Fruit fly (Drosophila melanogaster): ENCODE data around the gene CG31668.

Gene CG31668

DNA sequence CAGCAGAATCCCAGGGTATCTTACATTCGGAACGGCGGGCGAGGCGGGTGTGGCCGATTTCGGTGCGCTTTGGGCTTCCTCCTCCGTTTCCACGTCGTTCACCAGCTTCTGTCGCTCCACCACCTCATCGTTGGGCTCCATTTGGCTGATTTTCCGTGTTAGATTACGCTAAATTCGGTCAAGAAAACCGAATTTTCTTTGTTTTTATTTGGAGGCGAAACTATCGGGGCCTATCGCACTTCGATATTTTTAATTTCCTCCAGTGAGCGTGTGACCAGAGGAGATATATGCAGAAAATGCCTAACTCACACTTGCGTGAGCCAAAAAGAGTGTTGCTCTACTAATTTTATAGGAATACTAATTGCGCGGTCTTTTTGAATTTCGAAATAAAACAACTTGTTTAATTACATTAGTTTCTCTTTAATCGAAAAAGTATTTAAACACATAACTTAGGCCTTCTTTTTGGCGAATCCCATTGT lies 13.8 kb downstream of the CG31668 start, which contains the start of gene CG10874:
Gene CG10874 (minus strand): TSS at position 264 of the 479 bp plus-strand sequence.
- TF ChIP-seq CG34376 (GFP tag; optimal IDR thresholded peaks at IDR 0.05) (no peak), sna (GFP tag; IDR thresholded peaks at IDR 0.05; ENCODE audit: partially characterized antibody) (no peak), CG4360 (GFP tag; IDR thresholded peaks at IDR 0.05) (no peak), peb (GFP tag; IDR thresholded peaks at IDR 0.05) (no peak), wdn (GFP tag; IDR thresholded peaks at IDR 0.05) (no peak), CG7271 (tag; optimal IDR thresholded peaks at IDR 0.05) (no peak), Hr39 (optimal IDR thresholded peaks at IDR 0.05) (no peak), cwo (GFP tag; optimal IDR thresholded peaks at IDR 0.05) (no peak), CG13894 (tag; optimal IDR thresholded peaks at IDR 0.05) (peak; percentile 66), CG10274 (GFP tag; optimal IDR thresholded peaks at IDR 0.05) (no peak), hth (optimal IDR thresholded peaks at IDR 0.05) (no peak), CrebB (tag; optimal IDR thresholded peaks at IDR 0.05) (peak; percentile 14), BEAF-32 (GFP tag; optimal IDR thresholded peaks at IDR 0.05) (peak; percentile 67), CG14050 (GFP tag; IDR thresholded peaks at IDR 0.05) (no peak), CG16813 (GFP tag; IDR thresholded peaks at IDR 0.05; ENCODE audit: partially characterized antibody) (no peak), CG10147 (GFP tag; optimal IDR thresholded peaks at IDR 0.05) (no peak), Scr (GFP tag; IDR thresholded peaks at IDR 0.05; ENCODE audit: partially characterized antibody) (no peak), CG17802 (tag; optimal IDR thresholded peaks at IDR 0.05) (no peak), CG1603 (tag; optimal IDR thresholded peaks at IDR 0.05) (peak; percentile 72), CG12236 (GFP tag; optimal IDR thresholded peaks at IDR 0.05) (no peak), Dad (GFP tag; optimal IDR thresholded peaks at IDR 0.05) (no peak), toy (GFP tag; IDR thresholded peaks at IDR 0.05) (no peak), CG30020 (tag; optimal IDR thresholded peaks at IDR 0.05) (peak; percentile 17), CG34422 (GFP tag; IDR thresholded peaks at IDR 0.05) (no peak), E2f1 (GFP tag; IDR thresholded peaks at IDR 0.05) (no peak), Bteb2 (GFP tag; optimal IDR thresholded peaks at IDR 0.05) (no peak), Asciz (GFP tag; optimal IDR thresholded peaks at IDR 0.05) (no peak), Jarid2 (GFP tag; optimal IDR thresholded peaks at IDR 0.05) (no peak), oc (tag; optimal IDR thresholded peaks at IDR 0.05) (no peak), CG13296 (GFP tag; optimal IDR thresholded peaks at IDR 0.05) (no peak), wek (GFP tag; optimal IDR thresholded peaks at IDR 0.05) (no peak), CG7839 (tag; optimal IDR thresholded peaks at IDR 0.05) (no peak), CG33213 (GFP tag; optimal IDR thresholded peaks at IDR 0.05) (peak; percentile 65), Meics (GFP tag; optimal IDR thresholded peaks at IDR 0.05) (no peak), B-H2 (GFP tag; optimal IDR thresholded peaks at IDR 0.05) (peak; percentile 61), pita (GFP tag; optimal IDR thresholded peaks at IDR 0.05) (no peak), Opbp (GFP tag; IDR thresholded peaks at IDR 0.05; ENCODE audit: partially characterized antibody) (no peak), crp (GFP tag; optimal IDR thresholded peaks at IDR 0.05) (no peak), Hr3 (GFP tag; optimal IDR thresholded peaks at IDR 0.05) (no peak), CG15601 (tag; optimal IDR thresholded peaks at IDR 0.05) (peak; percentile 8), amos (GFP tag; IDR thresholded peaks at IDR 0.05; ENCODE audit: partially characterized antibody) (no peak), Ets65A (GFP tag) (peak; percentile 90), esg (GFP tag; conservative IDR thresholded peaks at IDR 0.05) (no peak), CoRest (tag; optimal IDR thresholded peaks at IDR 0.05) (peak; percentile 37), tin (GFP tag; optimal IDR thresholded peaks at IDR 0.05) (no peak), ci (GFP tag; IDR thresholded peaks at IDR 0.05) (no peak), CG10431 (GFP tag; optimal IDR thresholded peaks at IDR 0.05) (no peak), CG8290 (GFP tag; optimal IDR thresholded peaks at IDR 0.05) (peak; percentile 23), CG8290 (tag; optimal IDR thresholded peaks at IDR 0.05) (peak in 1 of 2 experiments; percentile 62), kah (GFP tag; optimal IDR thresholded peaks at IDR 0.05) (no peak), CG8478 (optimal IDR thresholded peaks at IDR 0.05) (no peak), dati (GFP tag; IDR thresholded peaks at IDR 0.05) (no peak)
